Fruit fly (Drosophila melanogaster) whole organism, embryonic: ENCODE data around the gene lab.
A peak's percentile ranks its signal among the peaks of the same experiment; 100 is the strongest.

Source experiments
- ATbp ChIP-seq: fragments of 200-800 bp; sonication (Bioruptor generic); optimal IDR thresholded peaks from 2 replicates; lab custom pipeline; 2017; ENCODE audit warnings: missing biosample characterization, mild to moderate bottlenecking, missing genetic modification characterization, missing genetic modification reagents
- Antp ChIP-seq: fragments of 200-800 bp; sonication (Bioruptor generic); optimal IDR thresholded peaks from 3 replicates; lab custom pipeline; 2016; ENCODE audit warnings: missing biosample characterization, missing genetic modification characterization
- Awh ChIP-seq: fragments of 200-800 bp; sonication (Bioruptor generic); IDR thresholded peaks from 2 replicates; pipeline ENCODE4, ENCODE4 v1.3.6; 2022; ENCODE audit warnings: missing biosample characterization, missing genetic modification characterization
- BtbVII ChIP-seq: fragments of 200-800 bp; sonication (Bioruptor generic); optimal IDR thresholded peaks from 3 replicates; lab custom pipeline; 2017; ENCODE audit warnings: missing biosample characterization, mild to moderate bottlenecking, missing genetic modification characterization
- CG10147 ChIP-seq: fragments of 200-800 bp; sonication (Bioruptor generic); optimal IDR thresholded peaks from 2 replicates; lab custom pipeline; 2019; ENCODE audit warnings: missing biosample characterization, mild to moderate bottlenecking, missing genetic modification characterization, moderate library complexity
- CG10565 ChIP-seq: fragments of 200-800 bp; sonication (Bioruptor generic); optimal IDR thresholded peaks from 3 replicates; lab custom pipeline; 2016; ENCODE audit warnings: missing biosample characterization, mild to moderate bottlenecking, missing genetic modification characterization
- CG10959 ChIP-seq: fragments of 200-800 bp; sonication (Bioruptor generic); IDR thresholded peaks from 2 replicates; pipeline ENCODE4 v1.3.6; 2022; ENCODE audit warnings: missing biosample characterization, missing genetic modification characterization
- CG11398 ChIP-seq: fragments of 200-800 bp; sonication (Bioruptor generic); optimal IDR thresholded peaks from 2 replicates; lab custom pipeline; 2016; ENCODE audit warnings: missing biosample characterization, missing genetic modification characterization
- CG11560 ChIP-seq: fragments of 200-800 bp; sonication (Bioruptor generic); IDR thresholded peaks from 3 replicates; pipeline ENCODE4 v1.3.6; 2022; ENCODE audit warnings: missing biosample characterization, missing genetic modification characterization
- CG11696 ChIP-seq: fragments of 200-800 bp; sonication (Bioruptor generic); IDR thresholded peaks from 2 replicates; pipeline ENCODE4 v1.3.6; 2022; ENCODE audit warnings: missing biosample characterization, missing genetic modification characterization
- CG13624 ChIP-seq: fragments of 200-800 bp; sonication (Bioruptor generic); optimal IDR thresholded peaks from 2 replicates; lab custom pipeline; 2016; ENCODE audit warnings: missing biosample characterization, missing genetic modification characterization
- CG16779 ChIP-seq: fragments of 200-800 bp; sonication (Bioruptor generic); IDR thresholded peaks from 2 replicates; pipeline ENCODE4 v1.3.6; 2022; ENCODE audit warnings: missing biosample characterization, missing genetic modification characterization
- CG16813 ChIP-seq: fragments of 200-800 bp; sonication (Bioruptor generic); IDR thresholded peaks from 3 replicates; pipeline ENCODE4 v1.3.6; 2022; ENCODE audit warnings: missing biosample characterization, missing genetic modification characterization; ENCODE audit not compliant: partially characterized antibody
- CG30403 ChIP-seq: fragments of 200-800 bp; sonication (Bioruptor generic); optimal IDR thresholded peaks from 3 replicates; lab custom pipeline; 2016; ENCODE audit warnings: missing biosample characterization, missing genetic modification characterization
- CG31441 ChIP-seq: fragments of 200-800 bp; sonication (Bioruptor generic); IDR thresholded peaks from 2 replicates; pipeline ENCODE4 v1.3.6; 2022; ENCODE audit warnings: missing biosample characterization, missing genetic modification characterization
- CG32772 ChIP-seq: fragments of 200-800 bp; sonication (Bioruptor generic); IDR thresholded peaks from 2 replicates; pipeline ENCODE4 v1.3.6; 2022; ENCODE audit warnings: missing biosample characterization, missing genetic modification characterization
- CG3281 ChIP-seq: fragments of 200-800 bp; sonication (Bioruptor generic); optimal IDR thresholded peaks from 3 replicates; lab custom pipeline; 2017; ENCODE audit warnings: missing biosample characterization, mild to moderate bottlenecking, missing genetic modification characterization
- CG6683 ChIP-seq: fragments of 200-800 bp; sonication (Bioruptor generic); optimal IDR thresholded peaks from 2 replicates; lab custom pipeline; 2017; ENCODE audit warnings: missing biosample characterization, mild to moderate bottlenecking, missing genetic modification characterization, missing genetic modification reagents
- CG7928 ChIP-seq: fragments of 200-800 bp; sonication (Bioruptor generic); optimal IDR thresholded peaks from 2 replicates; lab custom pipeline; 2017; ENCODE audit warnings: missing biosample characterization, mild to moderate bottlenecking, missing genetic modification characterization
- CG8478 ChIP-seq: fragments of >200 bp; optimal IDR thresholded peaks from 2 replicates; lab custom pipeline; 2018
- CG8765 ChIP-seq: fragments of 200-800 bp; sonication (Bioruptor generic); IDR thresholded peaks from 2 replicates; pipeline ENCODE4 v1.3.6; 2022; ENCODE audit warnings: missing biosample characterization, missing genetic modification characterization
- CG9609 ChIP-seq: fragments of 200-800 bp; sonication (Bioruptor generic); optimal IDR thresholded peaks from 3 replicates; lab custom pipeline; 2016; ENCODE audit warnings: missing biosample characterization, missing genetic modification characterization
- Chrac-16 ChIP-seq: fragments of 200-800 bp; sonication (Bioruptor generic); optimal IDR thresholded peaks from 3 replicates; lab custom pipeline; 2016; ENCODE audit warnings: missing biosample characterization, missing genetic modification characterization
- Dek ChIP-seq: fragments of 200-800 bp; sonication (Bioruptor generic); optimal IDR thresholded peaks from 3 replicates; lab custom pipeline; 2019; ENCODE audit warnings: missing biosample characterization, mild to moderate bottlenecking, missing genetic modification characterization, moderate library complexity
- Dp ChIP-seq: fragments of 200-800 bp; sonication (Bioruptor generic); optimal IDR thresholded peaks from 2 replicates; lab custom pipeline; 2018; ENCODE audit warnings: missing biosample characterization, mild to moderate bottlenecking, missing genetic modification characterization, moderate library complexity
- HLH4C ChIP-seq: fragments of 200-800 bp; sonication (Bioruptor generic); IDR thresholded peaks from 3 replicates; pipeline ENCODE4 v1.3.6; 2022; ENCODE audit warnings: missing biosample characterization, missing genetic modification characterization; ENCODE audit not compliant: partially characterized antibody
- MBD-R2 ChIP-seq: fragments of 200-800 bp; sonication (Bioruptor generic); IDR thresholded peaks from 2 replicates; pipeline ENCODE4 v1.3.6; 2022; ENCODE audit warnings: missing biosample characterization, missing genetic modification characterization
- Med ChIP-seq: fragments of 200-800 bp; sonication (Bioruptor generic); peaks from one replicate; lab custom pipeline; 2016; ENCODE audit warnings: missing biosample characterization, missing genetic modification characterization, mild to moderate bottlenecking, inconsistent platforms, moderate library complexity
- Oaz ChIP-seq: fragments of 200-800 bp; sonication (Bioruptor generic); IDR thresholded peaks from 2 replicates; pipeline ENCODE4 v1.3.6; 2022; ENCODE audit warnings: missing biosample characterization, missing genetic modification characterization
- Opbp ChIP-seq: fragments of 200-800 bp; sonication (Bioruptor generic); IDR thresholded peaks from 3 replicates; pipeline ENCODE4 v1.3.6; 2022; ENCODE audit warnings: missing biosample characterization, missing genetic modification characterization; ENCODE audit not compliant: partially characterized antibody
- Ptx1 ChIP-seq: fragments of 200-800 bp; sonication (Bioruptor generic); IDR thresholded peaks from 2 replicates; pipeline ENCODE4 v1.3.6; 2022; ENCODE audit warnings: missing biosample characterization, missing genetic modification characterization
- Rfx ChIP-seq: fragments of 200-800 bp; sonication (Bioruptor generic); IDR thresholded peaks from 2 replicates; pipeline ENCODE4 v1.3.6; 2022; ENCODE audit warnings: missing biosample characterization, missing genetic modification characterization
- Sin3A ChIP-seq: fragments of >200 bp; optimal IDR thresholded peaks from 2 replicates; lab custom pipeline; 2018
- Tbp ChIP-seq: fragments of >200 bp; optimal IDR thresholded peaks from 2 replicates; lab custom pipeline; 2018; ENCODE audit warnings: missing biosample characterization, missing genetic modification characterization
- Xbp1 ChIP-seq: fragments of 200-800 bp; sonication (Bioruptor generic); optimal IDR thresholded peaks from 3 replicates; lab custom pipeline; 2016; ENCODE audit warnings: missing biosample characterization, mild to moderate bottlenecking, missing genetic modification characterization
- ac ChIP-seq: fragments of 200-800 bp; sonication (Bioruptor generic); optimal IDR thresholded peaks from 3 replicates; lab custom pipeline; 2017; ENCODE audit warnings: missing biosample characterization, mild to moderate bottlenecking, missing genetic modification characterization
- chinmo ChIP-seq: fragments of 200-800 bp; sonication (Bioruptor generic); IDR thresholded peaks from 4 replicates; pipeline ENCODE4 v1.3.6; 2022; ENCODE audit warnings: missing biosample characterization, missing genetic modification characterization; ENCODE audit not compliant: partially characterized antibody
- exex ChIP-seq: fragments of 200-800 bp; sonication (Bioruptor generic); optimal IDR thresholded peaks from 4 replicates; lab custom pipeline; 2018; ENCODE audit warnings: missing biosample characterization, mild to moderate bottlenecking, missing genetic modification characterization, moderate library complexity
- gro ChIP-seq: fragments of 200-800 bp; sonication (Bioruptor generic); optimal IDR thresholded peaks from 2 replicates; lab custom pipeline; 2016; ENCODE audit warnings: missing biosample characterization, missing genetic modification characterization
- ham ChIP-seq: fragments of 200-800 bp; sonication (Bioruptor generic); IDR thresholded peaks from 2 replicates; pipeline ENCODE4 v1.3.6; 2022; ENCODE audit warnings: missing biosample characterization, missing genetic modification characterization
- her ChIP-seq: fragments of 200-800 bp; sonication (Bioruptor generic); optimal IDR thresholded peaks from 2 replicates; lab custom pipeline; 2016; ENCODE audit warnings: missing biosample characterization, missing genetic modification characterization
- insv ChIP-seq, 2 experiments: fragments of 200-800 bp; sonication (Bioruptor generic); optimal IDR thresholded peaks; 3 replicates each; lab custom pipeline; 2016 to 2018; ENCODE audit warnings: missing biosample characterization in 2 of 2, missing genetic modification characterization in 2 of 2
- nerfin-1 ChIP-seq: fragments of 200-800 bp; sonication (Bioruptor generic); optimal IDR thresholded peaks from 3 replicates; lab custom pipeline; 2019; ENCODE audit warnings: missing biosample characterization, mild to moderate bottlenecking, missing genetic modification characterization, moderate library complexity
- pnt ChIP-seq: fragments of 200-800 bp; sonication (Bioruptor generic); optimal IDR thresholded peaks from 3 replicates; lab custom pipeline; 2016; ENCODE audit warnings: missing biosample characterization, missing genetic modification characterization
- rib ChIP-seq: fragments of 200-800 bp; sonication (Bioruptor generic); IDR thresholded peaks from 2 replicates; pipeline ENCODE4 v1.3.6; 2022; ENCODE audit warnings: missing biosample characterization, missing genetic modification characterization
- salm ChIP-seq: fragments of 200-800 bp; sonication (Bioruptor generic); optimal IDR thresholded peaks from 2 replicates; lab custom pipeline; 2018; ENCODE audit warnings: missing biosample characterization, mild to moderate bottlenecking, missing genetic modification characterization
- schlank ChIP-seq: fragments of 200-800 bp; sonication (Bioruptor generic); optimal IDR thresholded peaks from 2 replicates; lab custom pipeline; 2018; ENCODE audit warnings: missing biosample characterization, mild to moderate bottlenecking, missing genetic modification characterization
- sd ChIP-seq: fragments of 200-800 bp; sonication (Bioruptor generic); optimal IDR thresholded peaks from 3 replicates; lab custom pipeline; 2018; ENCODE audit warnings: missing biosample characterization, mild to moderate bottlenecking, missing genetic modification characterization, moderate library complexity
- sima ChIP-seq: fragments of 200-800 bp; sonication (Bioruptor generic); optimal IDR thresholded peaks from 2 replicates; lab custom pipeline; 2016; ENCODE audit warnings: missing biosample characterization, missing genetic modification characterization
- stwl ChIP-seq: fragments of 200-800 bp; sonication (Bioruptor generic); optimal IDR thresholded peaks from 3 replicates; lab custom pipeline; 2018; ENCODE audit warnings: missing biosample characterization, mild to moderate bottlenecking, missing genetic modification characterization, moderate library complexity
- yki ChIP-seq: fragments of >200 bp; optimal IDR thresholded peaks from 3 replicates; lab custom pipeline; 2018
- zf30C ChIP-seq: fragments of 200-800 bp; sonication (Bioruptor generic); optimal IDR thresholded peaks from 3 replicates; lab custom pipeline; 2018; ENCODE audit warnings: missing biosample characterization, mild to moderate bottlenecking, missing genetic modification characterization
- zfh2 ChIP-seq: fragments of 200-800 bp; sonication (Bioruptor generic); optimal IDR thresholded peaks from 2 replicates; lab custom pipeline; 2016; ENCODE audit warnings: missing biosample characterization, missing genetic modification characterization

Gene lab

dm6 chr3R:6708858-6709257, 30.5 kb upstream of the lab start (continued):
- TF ChIP-seq stwl (tag; lab: Kevin White, UChicago) (peak; percentile 100), Awh (GFP tag; lab: Robert Waterston, UW) (no peak), Dek (tag; lab: Kevin White, UChicago) (peak; percentile 9), CG11560 (no peak), CG11696 (GFP tag; lab: Robert Waterston, UW) (no peak), gro (no peak), ham (GFP tag; lab: Robert Waterston, UW) (no peak), zfh2 (GFP tag; lab: Kevin White, UChicago) (no peak), sd (tag; lab: Kevin White, UChicago) (peak; percentile 80), nerfin-1 (tag; lab: Kevin White, UChicago) (peak; percentile 95), CG13624 (GFP tag; lab: Kevin White, UChicago) (no peak), rib (GFP tag; lab: Robert Waterston, UW) (no peak), CG16779 (GFP tag; lab: Robert Waterston, UW) (no peak), schlank (tag; lab: Kevin White, UChicago) (no peak), CG8478 (lab: Kevin White, UChicago) (no peak), salm (tag; lab: Kevin White, UChicago) (no peak), CG9609 (GFP tag; lab: Kevin White, UChicago) (no peak), her (GFP tag; lab: Kevin White, UChicago) (no peak), CG6683 (no peak), MBD-R2 (peak; percentile 17; the same call in 1 of the 2 replicates), BtbVII (GFP tag; lab: Kevin White, UChicago) (no peak), Ptx1 (no peak), Opbp (GFP tag; lab: Robert Waterston, UW) (peak; percentile 76; the same call in 2 of the 3 replicates), CG3281 (GFP tag; lab: Kevin White, UChicago) (no peak), Chrac-16 (GFP tag; lab: Kevin White, UChicago) (no peak), Dp (GFP tag; lab: Kevin White, UChicago) (peak; percentile 36), sima (GFP tag; lab: Kevin White, UChicago) (no peak), CG31441 (no peak), zf30C (GFP tag; lab: Kevin White, UChicago) (no peak), Rfx (GFP tag; lab: Robert Waterston, UW) (peak; percentile 61), insv (GFP tag; optimal IDR thresholded peaks at IDR 0.05; lab: Kevin White, UChicago) (peak in 1 of 2 experiments; percentile 76), CG16813 (GFP tag; lab: Robert Waterston, UW) (peak; percentile 43; the same call in 1 of the 3 replicates), exex (tag; lab: Kevin White, UChicago) (no peak), CG10959 (GFP tag; lab: Robert Waterston, UW) (no peak), HLH4C (GFP tag; lab: Robert Waterston, UW) (0 out of 3 replicates have a peak, but pooled peaks have one; percentile 17), CG7928 (GFP tag; lab: Kevin White, UChicago) (no peak), ac (no peak), CG10147 (no peak), CG10565 (GFP tag; lab: Kevin White, UChicago) (no peak), yki (peak; percentile 56), Med (GFP tag; lab: Kevin White, UChicago) (peak; percentile 74), Sin3A (lab: Kevin White, UChicago) (no peak), CG30403 (GFP tag; lab: Kevin White, UChicago) (peak; percentile 3), Xbp1 (GFP tag; lab: Kevin White, UChicago) (no peak), Tbp (GFP tag; lab: Kevin White, UChicago) (no peak), Antp (GFP tag; lab: Kevin White, UChicago) (no peak), ATbp (GFP tag; lab: Kevin White, UChicago) (no peak), pnt (GFP tag; lab: Kevin White, UChicago) (peak; percentile 6), chinmo (GFP tag; lab: Robert Waterston, UW) (no peak), CG32772 (GFP tag; lab: Robert Waterston, UW) (no peak), CG8765 (GFP tag; lab: Robert Waterston, UW) (0 out of 2 replicates have a peak, but pooled peaks have one; percentile 6), Oaz (GFP tag; lab: Robert Waterston, UW) (no peak), CG11398 (GFP tag; lab: Kevin White, UChicago) (no peak)
